Fruit fly (Drosophila melanogaster) whole organism, wandering third instar larva: ENCODE results near the gene Dnaaf5.
A peak's percentile ranks its signal among the peaks of the same experiment; 100 is the strongest.

Experiments
- Abd-B ChIP-seq: fragments of >200 bp; optimal IDR thresholded peaks from 2 replicates; lab custom pipeline; 2017; ENCODE audit warnings: missing biosample characterization, missing genetic modification characterization
- CG32264 ChIP-seq: fragments of 200-800 bp; sonication (Bioruptor generic); optimal IDR thresholded peaks from 2 replicates; lab custom pipeline; 2016; ENCODE audit warnings: missing biosample characterization, missing genetic modification characterization
- CrebA ChIP-seq: fragments of 200-800 bp; sonication (Bioruptor generic); optimal IDR thresholded peaks from 2 replicates; lab custom pipeline; 2016; ENCODE audit warnings: missing biosample characterization, mild to moderate bottlenecking, missing genetic modification characterization, borderline replicate concordance
- Dfd ChIP-seq: fragments of >200 bp; optimal IDR thresholded peaks from 2 replicates; lab custom pipeline; 2017; ENCODE audit warnings: missing biosample characterization, missing genetic modification characterization
- Dif ChIP-seq: fragments of 200-275, 200-300 bp; sonication (Bioruptor generic); optimal IDR thresholded peaks from 2 replicates; lab custom pipeline; 2018; ENCODE audit warnings: missing biosample characterization, missing genetic modification characterization; ENCODE audit not compliant: partially characterized antibody
- GATAd ChIP-seq: sonication (Bioruptor generic); optimal IDR thresholded peaks from 2 replicates; lab custom pipeline; 2016; ENCODE audit warnings: missing biosample characterization, missing genetic modification characterization
- HLH106 ChIP-seq: fragments of 200-800 bp; optimal IDR thresholded peaks from 3 replicates; lab custom pipeline; 2019; ENCODE audit warnings: missing biosample characterization, mild to moderate bottlenecking, missing genetic modification characterization, moderate library complexity
- Hnf4 ChIP-seq: fragments of 200-800 bp; sonication (Bioruptor generic); optimal IDR thresholded peaks from 2 replicates; lab custom pipeline; 2016; ENCODE audit warnings: missing biosample characterization, mild to moderate bottlenecking, missing genetic modification characterization
- Hr83 ChIP-seq: fragments of 200-300 bp; sonication (Bioruptor generic); optimal IDR thresholded peaks from 2 replicates; lab custom pipeline; 2016; ENCODE audit warnings: missing biosample characterization, mild to moderate bottlenecking, missing genetic modification characterization, moderate library complexity; ENCODE audit not compliant: poor library complexity, severe bottlenecking
- Jra ChIP-seq: sonication (Bioruptor generic); optimal IDR thresholded peaks from 2 replicates; lab custom pipeline; 2016; ENCODE audit warnings: missing biosample characterization, missing genetic modification characterization
- Myc ChIP-seq: fragments of >200 bp; optimal IDR thresholded peaks from 2 replicates; lab custom pipeline; 2017
- OdsH ChIP-seq: fragments of 200-800 bp; sonication (Bioruptor generic); optimal IDR thresholded peaks from 2 replicates; lab custom pipeline; 2016; ENCODE audit warnings: missing biosample characterization, mild to moderate bottlenecking, missing genetic modification characterization
- Rel ChIP-seq, 2 experiments: fragments of 200-800 bp; sonication (Bioruptor generic) in 1 of 2; optimal IDR thresholded peaks; 2 replicates in 1 of 2; 3 replicates in 1 of 2; lab custom pipeline; 2016 to 2019; ENCODE audit warnings: mild to moderate bottlenecking in 2 of 2, missing biosample characterization in 2 of 2, missing genetic modification characterization in 2 of 2, moderate library complexity in 1 of 2
- Sp1 ChIP-seq: fragments of 200-800 bp; sonication (Bioruptor generic); optimal IDR thresholded peaks from 3 replicates; lab custom pipeline; 2019; ENCODE audit warnings: missing biosample characterization, mild to moderate bottlenecking, missing genetic modification characterization, moderate library complexity
- br ChIP-seq: fragments of 200-800 bp; sonication (Bioruptor generic); optimal IDR thresholded peaks from 2 replicates; lab custom pipeline; 2016; ENCODE audit warnings: missing biosample characterization, missing genetic modification characterization
- brk ChIP-seq: fragments of 200-800 bp; sonication (Bioruptor generic); optimal IDR thresholded peaks from 2 replicates; lab custom pipeline; 2016; ENCODE audit warnings: missing biosample characterization, mild to moderate bottlenecking, missing genetic modification characterization
- dl ChIP-seq, 2 experiments: fragments of 175-275, 200-275 bp in 1 of 2; fragments of 200-275 bp in 1 of 2; sonication (Bioruptor generic); optimal IDR thresholded peaks; lab custom pipeline; 2018; ENCODE audit warnings: mild to moderate bottlenecking in 2 of 2, missing biosample characterization in 2 of 2, missing genetic modification characterization in 2 of 2, moderate library complexity in 2 of 2; ENCODE audit not compliant: partially characterized antibody in 2 of 2, insufficient read depth in 1 of 2
- dmrt93B ChIP-seq: fragments of 200-800 bp; sonication (Bioruptor generic); optimal IDR thresholded peaks from 2 replicates; lab custom pipeline; 2018; ENCODE audit warnings: missing biosample characterization, mild to moderate bottlenecking, missing genetic modification characterization
- dsf ChIP-seq: sonication (Bioruptor generic); optimal IDR thresholded peaks from 2 replicates; lab custom pipeline; 2016; ENCODE audit warnings: missing biosample characterization, missing genetic modification characterization, borderline replicate concordance
- ey ChIP-seq: fragments of 200-800 bp; sonication (Bioruptor generic); optimal IDR thresholded peaks from 2 replicates; lab custom pipeline; 2016; ENCODE audit warnings: missing biosample characterization, missing genetic modification characterization
- foxo ChIP-seq, 2 experiments: fragments of 200-800 bp; sonication (Bioruptor generic); optimal IDR thresholded peaks; 2 replicates in 1 of 2; 3 replicates in 1 of 2; lab custom pipeline; 2016 to 2017; ENCODE audit warnings: missing biosample characterization in 2 of 2, missing genetic modification characterization in 2 of 2
- fru ChIP-seq: fragments of 200-800 bp; sonication (Bioruptor generic); optimal IDR thresholded peaks from 3 replicates; lab custom pipeline; 2016; ENCODE audit warnings: missing biosample characterization, mild to moderate bottlenecking, missing genetic modification characterization
- h ChIP-seq: fragments of 200-800 bp; sonication (Bioruptor generic); optimal IDR thresholded peaks from 3 replicates; lab custom pipeline; 2016; ENCODE audit warnings: missing biosample characterization, mild to moderate bottlenecking, missing genetic modification characterization
- jim ChIP-seq: fragments of 175-275, 200-325 bp; sonication (Bioruptor generic); optimal IDR thresholded peaks from 2 replicates; lab custom pipeline; 2016; ENCODE audit warnings: missing biosample characterization, mild to moderate bottlenecking, missing genetic modification characterization
- lola ChIP-seq: fragments of >200 bp; optimal IDR thresholded peaks from 2 replicates; lab custom pipeline; 2017; ENCODE audit warnings: missing biosample characterization, missing genetic modification characterization
- pan ChIP-seq: fragments of >200 bp; optimal IDR thresholded peaks from 2 replicates; lab custom pipeline; 2017
- psq ChIP-seq: fragments of 200-800 bp; sonication (Bioruptor generic); optimal IDR thresholded peaks from 3 replicates; lab custom pipeline; 2017; ENCODE audit warnings: missing biosample characterization, mild to moderate bottlenecking, missing genetic modification characterization, moderate library complexity
- rgr ChIP-seq: fragments of 200-800 bp; sonication (Bioruptor generic); optimal IDR thresholded peaks from 3 replicates; lab custom pipeline; 2016; ENCODE audit warnings: missing biosample characterization, mild to moderate bottlenecking, missing genetic modification characterization
- sage ChIP-seq: fragments of 200-800 bp; sonication (Bioruptor generic); optimal IDR thresholded peaks from 2 replicates; lab custom pipeline; 2016; ENCODE audit warnings: missing biosample characterization, mild to moderate bottlenecking, missing genetic modification characterization
- tai ChIP-seq: sonication (Bioruptor generic); optimal IDR thresholded peaks from 2 replicates; lab custom pipeline; 2016; ENCODE audit warnings: missing biosample characterization, missing genetic modification characterization
- woc ChIP-seq: sonication (Bioruptor generic); optimal IDR thresholded peaks from 2 replicates; lab custom pipeline; 2016; ENCODE audit warnings: missing biosample characterization, mild to moderate bottlenecking, missing genetic modification characterization

Gene Dnaaf5

DNA sequence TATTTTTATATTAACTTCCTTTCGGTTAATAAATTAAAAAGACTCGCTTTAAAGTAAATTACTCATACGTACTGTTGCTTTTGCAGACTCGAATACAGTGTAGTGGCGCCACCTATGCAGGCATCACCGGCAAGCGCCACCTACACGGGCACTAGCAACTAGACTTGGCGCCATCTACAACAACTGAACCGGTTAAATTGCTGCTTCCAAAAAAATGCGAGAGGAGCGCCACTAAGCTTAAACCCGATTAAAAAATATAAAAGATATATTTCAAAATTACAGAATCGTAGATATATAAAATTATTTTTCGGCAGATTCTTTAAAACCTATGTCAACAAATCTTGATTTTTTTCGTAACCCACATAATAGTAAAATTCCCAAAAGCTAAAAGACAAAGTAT lies 29.7 kb upstream of the Dnaaf5 start (continued):
- TF ChIP-seq CrebA (GFP tag; lab: Kevin White, UChicago) (no peak), dl (GFP tag; optimal IDR thresholded peaks at IDR 0.05; lab: Kevin White, UChicago; ENCODE audit: insufficient read depth in 1 of 2, partially characterized antibody in 2 of 2) (no peak), lola (no peak), psq (peak; percentile 33), GATAd (GFP tag; lab: Kevin White, UChicago) (peak; percentile 22), ey (GFP tag; lab: Kevin White, UChicago) (peak; percentile 52), dmrt93B (peak; percentile 79), h (GFP tag; lab: Kevin White, UChicago) (peak; percentile 91), Myc (lab: Kevin White, UChicago) (peak; percentile 94)

DNA sequence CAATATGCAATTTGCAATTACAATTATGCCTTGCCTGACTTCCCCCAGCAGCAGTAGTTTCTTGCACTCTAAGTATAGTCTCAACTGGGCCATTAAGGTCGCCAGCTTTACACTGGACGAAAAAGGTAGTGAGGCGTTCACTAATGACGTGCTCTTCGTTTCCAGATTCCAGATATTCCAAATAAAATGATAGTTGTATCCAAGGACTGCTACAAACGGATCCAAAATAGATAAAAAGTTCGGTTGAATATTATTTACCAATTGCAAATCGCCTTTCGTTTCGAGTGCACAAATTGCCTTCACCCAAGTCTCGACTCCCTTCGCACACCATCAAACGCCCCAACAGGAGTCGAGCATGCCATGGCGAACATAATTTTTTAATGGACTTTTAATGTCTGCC lies 28.9 kb upstream of the Dnaaf5 start:
- peak; percentile 9 for TF ChIP-seq h (GFP tag; lab: Kevin White, UChicago)
- no peak for TF ChIP-seq GATAd (GFP tag; lab: Kevin White, UChicago)

DNA sequence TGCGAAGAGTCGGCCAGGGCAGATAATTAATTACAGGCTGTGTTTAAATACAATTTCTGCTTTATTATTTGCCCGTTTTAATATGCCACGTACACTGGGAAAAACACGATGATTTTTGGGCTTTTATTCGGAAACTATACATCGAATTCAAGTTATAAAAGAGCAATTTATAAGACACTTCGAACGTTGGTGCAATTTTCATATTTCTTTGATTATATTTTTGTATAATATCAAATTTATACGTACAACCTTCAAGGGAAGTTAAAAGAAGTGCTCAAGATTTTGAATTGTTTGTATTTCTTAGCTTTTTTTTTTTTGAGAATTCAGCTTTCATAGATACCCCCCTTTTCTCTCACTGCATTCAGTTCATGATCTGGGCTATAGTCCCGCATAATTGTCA lies 27.7 kb upstream of the Dnaaf5 start:
- no peak for TF ChIP-seq jim (GFP tag; lab: Kevin White, UChicago)
- peak; percentile 5 for TF ChIP-seq ey (GFP tag; lab: Kevin White, UChicago)
- peak; percentile 39 for TF ChIP-seq h (GFP tag; lab: Kevin White, UChicago)
- no peak for TF ChIP-seq woc (GFP tag; lab: Kevin White, UChicago)
- TF ChIP-seq CrebA (GFP tag; lab: Kevin White, UChicago), result no peak
- TF ChIP-seq OdsH (GFP tag; lab: Kevin White, UChicago), result peak; percentile 21
- no peak for TF ChIP-seq Hr83 (GFP tag; lab: Kevin White, UChicago)
- no peak for TF ChIP-seq Jra (GFP tag; lab: Kevin White, UChicago)
- TF ChIP-seq CG32264 (GFP tag; lab: Kevin White, UChicago), result no peak
- TF ChIP-seq HLH106, result peak; percentile 21
- no peak for TF ChIP-seq Dfd (GFP tag; lab: Kevin White, UChicago)
- TF ChIP-seq Rel (GFP tag; optimal IDR thresholded peaks at IDR 0.05; lab: Kevin White, UChicago), result no peak
- TF ChIP-seq Rel (tag; optimal IDR thresholded peaks at IDR 0.05; lab: Kevin White, UChicago), result no peak
- peak in 1 of 2 experiments; percentile 8 for TF ChIP-seq foxo (GFP tag; optimal IDR thresholded peaks at IDR 0.05; lab: Kevin White, UChicago)
- TF ChIP-seq Myc (lab: Kevin White, UChicago), result no peak
- no peak for TF ChIP-seq lola
- no peak for TF ChIP-seq pan
- TF ChIP-seq sage (GFP tag; lab: Kevin White, UChicago), result no peak
- no peak for TF ChIP-seq Dif

DNA sequence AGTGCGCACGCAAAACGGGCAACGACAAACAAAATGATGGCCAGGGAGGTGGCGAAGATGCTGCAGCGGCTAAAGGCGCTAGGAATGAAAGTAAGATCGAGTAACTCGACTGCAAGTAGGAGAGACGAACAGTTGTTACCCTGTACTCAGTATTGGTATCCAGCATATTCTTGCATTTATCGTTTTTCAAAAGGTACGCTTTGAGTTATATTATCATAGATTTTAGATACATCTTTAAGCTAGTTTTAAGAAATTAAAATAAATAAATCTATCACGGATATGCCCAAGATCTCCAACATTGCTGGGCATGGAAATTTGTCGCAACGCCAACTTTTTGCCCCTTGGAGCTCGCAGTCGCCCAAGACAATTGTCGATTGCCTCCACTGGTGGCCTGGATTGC lies 26.3 kb upstream of the Dnaaf5 start:
- peak; percentile 71 for TF ChIP-seq rgr (GFP tag; lab: Kevin White, UChicago)
- TF ChIP-seq h (GFP tag; lab: Kevin White, UChicago), result peak; percentile 69
- peak; percentile 64 for TF ChIP-seq HLH106
- peak; percentile 59 for TF ChIP-seq ey (GFP tag; lab: Kevin White, UChicago)
- peak; percentile 67 for TF ChIP-seq Sp1
- no peak for TF ChIP-seq Dfd (GFP tag; lab: Kevin White, UChicago)
- TF ChIP-seq psq, result peak; percentile 44
- peak; percentile 62 for TF ChIP-seq OdsH (GFP tag; lab: Kevin White, UChicago)
- peak; percentile 51 for TF ChIP-seq br (GFP tag; lab: Kevin White, UChicago)
- TF ChIP-seq brk (GFP tag; lab: Kevin White, UChicago), result peak; percentile 35
- peak; percentile 18 for TF ChIP-seq tai
- TF ChIP-seq fru, result peak; percentile 69
- no peak for TF ChIP-seq CG32264 (GFP tag; lab: Kevin White, UChicago)
- no peak for TF ChIP-seq dsf (GFP tag; lab: Kevin White, UChicago)
- TF ChIP-seq Abd-B (GFP tag; lab: Kevin White, UChicago), result no peak
- peak; percentile 43 for TF ChIP-seq dmrt93B
- peak; percentile 51 for TF ChIP-seq Hnf4
- TF ChIP-seq foxo (GFP tag; optimal IDR thresholded peaks at IDR 0.05; lab: Kevin White, UChicago), result peak in 1 of 2 experiments; percentile 70
- peak; percentile 56 for TF ChIP-seq woc (GFP tag; lab: Kevin White, UChicago)
- TF ChIP-seq, all 38 proteins: peak for 15
